Worm (Caenorhabditis elegans) whole organism, late embryonic: ENCODE data around the gene haao-1.

Experiments
- C38D4.7 ChIP-seq: fragments of 200-800 bp; sonication (Bioruptor generic); optimal IDR thresholded peaks from 2 replicates; lab custom pipeline; 2018; ENCODE audit warnings: mild to moderate bottlenecking, missing genetic modification characterization, moderate library complexity, missing compliant biosample characterization
- F13H6.1 ChIP-seq: sonication (generic microtip); optimal IDR thresholded peaks from 2 replicates; lab custom pipeline; 2016; ENCODE audit warnings: missing genetic modification characterization, missing compliant biosample characterization
- ahr-1 ChIP-seq: sonication (generic microtip); optimal IDR thresholded peaks from 2 replicates; lab custom pipeline; 2016; ENCODE audit warnings: missing genetic modification characterization, missing compliant biosample characterization
- ama-1 ChIP-seq: fragments of 150-350 bp; optimal IDR thresholded peaks from 2 replicates; lab custom pipeline; 2014
- ceh-14 ChIP-seq: sonication (generic microtip); optimal IDR thresholded peaks from 2 replicates; lab custom pipeline; 2016; ENCODE audit warnings: missing genotype, missing genetic modification characterization, missing compliant biosample characterization
- ceh-18 ChIP-seq: sonication (generic microtip); optimal IDR thresholded peaks from 2 replicates; lab custom pipeline; 2016; ENCODE audit warnings: missing genetic modification characterization, missing compliant biosample characterization
- ceh-19 ChIP-seq: fragments of 200-800 bp; sonication (Bioruptor generic); optimal IDR thresholded peaks from 2 replicates; lab custom pipeline; 2018; ENCODE audit warnings: mild to moderate bottlenecking, missing genetic modification characterization, missing compliant biosample characterization
- ceh-2 ChIP-seq: sonication (generic microtip); optimal IDR thresholded peaks from 2 replicates; lab custom pipeline; 2016; ENCODE audit warnings: missing genotype, missing genetic modification characterization, missing compliant biosample characterization
- ceh-22 ChIP-seq: sonication (generic microtip); optimal IDR thresholded peaks from 2 replicates; lab custom pipeline; 2017; ENCODE audit warnings: missing biosample characterization, missing genetic modification characterization
- ceh-30 ChIP-seq: fragments of 150-350 bp; optimal IDR thresholded peaks from 2 replicates; lab custom pipeline; 2014; ENCODE audit warnings: missing biosample characterization, missing genetic modification characterization
- ceh-31 ChIP-seq: sonication (generic microtip); optimal IDR thresholded peaks from 2 replicates; lab custom pipeline; 2016; ENCODE audit warnings: missing genetic modification characterization, missing compliant biosample characterization
- ceh-34 ChIP-seq: sonication (generic microtip); optimal IDR thresholded peaks from 2 replicates; lab custom pipeline; 2016; ENCODE audit warnings: mild to moderate bottlenecking, missing genetic modification characterization, missing compliant biosample characterization
- ceh-48 ChIP-seq: sonication (generic microtip); optimal IDR thresholded peaks from 2 replicates; lab custom pipeline; 2016; ENCODE audit warnings: missing genetic modification characterization, inconsistent platforms, missing compliant biosample characterization
- ceh-6 ChIP-seq: fragments of 200-800 bp; sonication (Bioruptor generic); optimal IDR thresholded peaks from 2 replicates; lab custom pipeline; 2018; ENCODE audit warnings: mild to moderate bottlenecking, missing genetic modification characterization, missing compliant biosample characterization
- ceh-9 ChIP-seq: sonication (generic microtip); optimal IDR thresholded peaks from 2 replicates; lab custom pipeline; 2016; ENCODE audit warnings: mild to moderate bottlenecking, missing genetic modification characterization, inconsistent platforms, missing compliant biosample characterization
- che-1 ChIP-seq: sonication (generic microtip); optimal IDR thresholded peaks from 2 replicates; lab custom pipeline; 2016; ENCODE audit warnings: mild to moderate bottlenecking, missing genetic modification characterization, missing compliant biosample characterization
- dve-1 ChIP-seq: sonication (generic microtip); optimal IDR thresholded peaks from 2 replicates; lab custom pipeline; 2017; ENCODE audit warnings: antibody characterized with exemption, mild to moderate bottlenecking, missing genetic modification characterization, missing compliant biosample characterization
- elt-2 ChIP-seq: sonication (generic microtip); optimal IDR thresholded peaks from 2 replicates; lab custom pipeline; 2016; ENCODE audit warnings: missing genetic modification reagents, missing genetic modification characterization, missing compliant biosample characterization
- elt-4 ChIP-seq: sonication (generic microtip); optimal IDR thresholded peaks from 2 replicates; lab custom pipeline; 2016; ENCODE audit warnings: missing genetic modification characterization, missing compliant biosample characterization
- ets-4 ChIP-seq: sonication (generic microtip); optimal IDR thresholded peaks from 2 replicates; lab custom pipeline; 2016; ENCODE audit warnings: missing genetic modification characterization, missing compliant biosample characterization
- eyg-1 ChIP-seq: sonication (generic microtip); optimal IDR thresholded peaks from 2 replicates; lab custom pipeline; 2016; ENCODE audit warnings: missing genotype, missing genetic modification characterization, missing compliant biosample characterization
- fax-1 ChIP-seq: sonication (generic microtip); optimal IDR thresholded peaks from 2 replicates; lab custom pipeline; 2016; ENCODE audit warnings: missing genotype, missing genetic modification characterization, missing compliant biosample characterization
- fkh-10 ChIP-seq: fragments of 150-350 bp; optimal IDR thresholded peaks from 2 replicates; lab custom pipeline; 2014; ENCODE audit warnings: missing biosample characterization, missing genetic modification reagents, missing genetic modification characterization
- fkh-6 ChIP-seq: sonication (generic microtip); optimal IDR thresholded peaks from 2 replicates; lab custom pipeline; 2016; ENCODE audit warnings: missing genetic modification characterization, missing compliant biosample characterization
- gmeb-2 ChIP-seq: sonication (generic microtip); optimal IDR thresholded peaks from 2 replicates; lab custom pipeline; 2016; ENCODE audit warnings: missing genetic modification characterization, inconsistent platforms, missing compliant biosample characterization
- hlh-13 ChIP-seq: fragments of 200-800 bp; sonication (Bioruptor generic); optimal IDR thresholded peaks from 2 replicates; lab custom pipeline; 2018; ENCODE audit warnings: mild to moderate bottlenecking, missing genetic modification characterization, missing compliant biosample characterization
- hlh-15 ChIP-seq: sonication (generic microtip); optimal IDR thresholded peaks from 2 replicates; lab custom pipeline; 2016; ENCODE audit warnings: missing genetic modification characterization, missing compliant biosample characterization
- lim-6 ChIP-seq: sonication (generic microtip); optimal IDR thresholded peaks from 2 replicates; lab custom pipeline; 2016; ENCODE audit warnings: missing genetic modification characterization, missing compliant biosample characterization
- lin-11 ChIP-seq: fragments of 200-800 bp; sonication (Bioruptor generic); optimal IDR thresholded peaks from 2 replicates; lab custom pipeline; 2018; ENCODE audit warnings: mild to moderate bottlenecking, missing genetic modification characterization, missing compliant biosample characterization
- madf-2 ChIP-seq: sonication (generic microtip); optimal IDR thresholded peaks from 2 replicates; lab custom pipeline; 2017; ENCODE audit warnings: missing genetic modification characterization, missing compliant biosample characterization
- mec-3 ChIP-seq: sonication (generic microtip); optimal IDR thresholded peaks from 2 replicates; lab custom pipeline; 2016; ENCODE audit warnings: borderline replicate concordance, missing genetic modification characterization, missing compliant biosample characterization
- nfya-1 ChIP-seq: sonication (generic microtip); optimal IDR thresholded peaks from 2 replicates; lab custom pipeline; 2017; ENCODE audit warnings: missing genetic modification characterization, mild to moderate bottlenecking, missing compliant biosample characterization, antibody characterized with exemption, moderate library complexity
- nhr-232 ChIP-seq: sonication (generic microtip); optimal IDR thresholded peaks from 2 replicates; lab custom pipeline; 2016; ENCODE audit warnings: missing genetic modification characterization, missing compliant biosample characterization
- npax-4 ChIP-seq: sonication (generic microtip); optimal IDR thresholded peaks from 2 replicates; lab custom pipeline; 2016; ENCODE audit warnings: missing genetic modification characterization, missing compliant biosample characterization
- pag-3 ChIP-seq: sonication (generic microtip); optimal IDR thresholded peaks from 2 replicates; lab custom pipeline; 2016; ENCODE audit warnings: missing compliant biosample characterization, missing genetic modification characterization, borderline replicate concordance
- pha-2 ChIP-seq: sonication (generic microtip); optimal IDR thresholded peaks from 2 replicates; lab custom pipeline; 2017; ENCODE audit warnings: mild to moderate bottlenecking, missing genetic modification characterization, missing compliant biosample characterization
- pha-4 ChIP-seq: fragments of 150-350 bp; optimal IDR thresholded peaks from 2 replicates; lab custom pipeline; 2018; ENCODE audit warnings: missing biosample characterization, missing genetic modification reagents, missing genetic modification characterization
- pqm-1 ChIP-seq: sonication (generic microtip); optimal IDR thresholded peaks from 2 replicates; lab custom pipeline; 2016; ENCODE audit warnings: missing genetic modification characterization, missing compliant biosample characterization
- ref-2 ChIP-seq: sonication (generic microtip); optimal IDR thresholded peaks from 2 replicates; lab custom pipeline; 2016; ENCODE audit warnings: missing genetic modification characterization, missing compliant biosample characterization
- rnt-1 ChIP-seq: sonication (generic microtip); optimal IDR thresholded peaks from 2 replicates; lab custom pipeline; 2016; ENCODE audit warnings: missing genetic modification characterization, missing compliant biosample characterization
- sox-4 ChIP-seq: sonication (generic microtip); optimal IDR thresholded peaks from 2 replicates; lab custom pipeline; 2017; ENCODE audit warnings: mild to moderate bottlenecking, missing genetic modification characterization, inconsistent platforms, missing compliant biosample characterization
- syd-9 ChIP-seq: sonication (generic microtip); optimal IDR thresholded peaks from 2 replicates; lab custom pipeline; 2016; ENCODE audit warnings: mild to moderate bottlenecking, missing genetic modification characterization, moderate library complexity, missing compliant biosample characterization
- tbx-7 ChIP-seq: sonication (generic microtip); optimal IDR thresholded peaks from 2 replicates; lab custom pipeline; 2016; ENCODE audit warnings: missing genotype, missing genetic modification characterization, missing compliant biosample characterization
- unc-42 ChIP-seq: sonication (generic microtip); optimal IDR thresholded peaks from 2 replicates; lab custom pipeline; 2016; ENCODE audit warnings: missing genotype, missing genetic modification characterization, missing compliant biosample characterization
- unc-55 ChIP-seq: sonication (generic microtip); optimal IDR thresholded peaks from 2 replicates; lab custom pipeline; 2017; ENCODE audit warnings: missing biosample characterization, missing genetic modification reagents, missing genetic modification characterization
- zip-5 ChIP-seq: sonication (generic microtip); optimal IDR thresholded peaks from 2 replicates; lab custom pipeline; 2016; ENCODE audit warnings: missing genetic modification characterization, missing compliant biosample characterization
- ztf-16 ChIP-seq: sonication (generic microtip); optimal IDR thresholded peaks from 2 replicates; lab custom pipeline; 2017; ENCODE audit warnings: missing genetic modification characterization, missing compliant biosample characterization

haao-1 gene

ce11 chrV:9544176-9544632 lies 39.5 kb downstream of the haao-1 start, which contains the start of gene mdf-1 (continued):
- TF ChIP-seq madf-2 (tag; lab: Kevin White, UChicago), result no peak
- TF ChIP-seq fkh-6 (tag; lab: Kevin White, UChicago), result no peak
- peak; percentile 14 for TF ChIP-seq ceh-34 (tag; lab: Kevin White, UChicago)
- no peak for TF ChIP-seq tbx-7
- TF ChIP-seq ahr-1 (tag; lab: Kevin White, UChicago), result no peak
- no peak for TF ChIP-seq eyg-1 (tag; lab: Kevin White, UChicago)
- no peak for TF ChIP-seq ceh-19 (GFP tag; lab: Kevin White, UChicago)
- no peak for TF ChIP-seq syd-9 (tag; lab: Kevin White, UChicago)
- no peak for TF ChIP-seq dve-1 (tag; lab: Kevin White, UChicago)
- TF ChIP-seq lin-11 (tag; lab: Kevin White, UChicago), result no peak
- TF ChIP-seq fkh-10, result no peak
- no peak for TF ChIP-seq ceh-22 (tag; lab: Kevin White, UChicago)
- TF ChIP-seq mec-3 (tag; lab: Kevin White, UChicago), result no peak
- no peak for TF ChIP-seq pag-3 (tag; lab: Kevin White, UChicago)
- TF ChIP-seq ceh-31 (tag; lab: Kevin White, UChicago), result peak; percentile 42
- peak; percentile 7 for TF ChIP-seq ref-2 (tag; lab: Kevin White, UChicago)
- no peak for TF ChIP-seq hlh-15 (tag; lab: Kevin White, UChicago)
- peak; percentile 50 for TF ChIP-seq elt-2
- no peak for TF ChIP-seq lim-6 (tag; lab: Kevin White, UChicago)
- TF ChIP-seq ceh-18 (tag; lab: Kevin White, UChicago), result peak; percentile 31
- TF ChIP-seq hlh-13 (GFP tag; lab: Kevin White, UChicago), result no peak
- no peak for TF ChIP-seq F13H6.1 (tag; lab: Kevin White, UChicago)
- no peak for TF ChIP-seq ceh-6
- peak; percentile 22 for TF ChIP-seq sox-4 (tag; lab: Kevin White, UChicago)
- TF ChIP-seq C38D4.7, result no peak
- no peak for TF ChIP-seq npax-4 (tag; lab: Kevin White, UChicago)
- TF ChIP-seq pqm-1, result no peak
- peak; percentile 69 for TF ChIP-seq nfya-1 (tag; lab: Kevin White, UChicago)

- no peak for TF ChIP-seq ceh-30 (tag; lab: Kevin White, UChicago)
- TF ChIP-seq ceh-2 (tag; lab: Kevin White, UChicago), result no peak
- TF ChIP-seq tbx-7, result no peak
- no peak for TF ChIP-seq ceh-14 (tag; lab: Kevin White, UChicago)
- peak; percentile 39 for TF ChIP-seq nfya-1 (tag; lab: Kevin White, UChicago)
- no peak for TF ChIP-seq ceh-9
- TF ChIP-seq fax-1 (tag; lab: Kevin White, UChicago), result no peak
- TF ChIP-seq rnt-1 (tag; lab: Kevin White, UChicago), result peak; percentile 11
- peak; percentile 6 for TF ChIP-seq dve-1 (tag; lab: Kevin White, UChicago)
- no peak for TF ChIP-seq ceh-34 (tag; lab: Kevin White, UChicago)
- TF ChIP-seq ceh-19 (GFP tag; lab: Kevin White, UChicago), result no peak
- no peak for TF ChIP-seq zip-5 (tag; lab: Kevin White, UChicago)
- TF ChIP-seq fkh-6 (tag; lab: Kevin White, UChicago), result no peak
- no peak for TF ChIP-seq nhr-232 (tag; lab: Kevin White, UChicago)
- no peak for TF ChIP-seq pha-4 (tag; lab: Kevin White, UChicago)
- TF ChIP-seq lim-6 (tag; lab: Kevin White, UChicago), result no peak
- no peak for TF ChIP-seq eyg-1 (tag; lab: Kevin White, UChicago)
- no peak for TF ChIP-seq ets-4 (tag; lab: Kevin White, UChicago)
- TF ChIP-seq che-1, result no peak
- TF ChIP-seq pha-2 (tag; lab: Kevin White, UChicago), result no peak
- TF ChIP-seq pqm-1, result no peak
- TF ChIP-seq unc-55 (GFP tag; lab: Kevin White, UChicago), result no peak
- no peak for TF ChIP-seq gmeb-2 (tag; lab: Kevin White, UChicago)
- no peak for TF ChIP-seq elt-4
- TF ChIP-seq ceh-18 (tag; lab: Kevin White, UChicago), result no peak
- TF ChIP-seq ceh-6, result no peak
- no peak for TF ChIP-seq ztf-16 (tag; lab: Kevin White, UChicago)
- no peak for TF ChIP-seq pag-3 (tag; lab: Kevin White, UChicago)
- peak; percentile 56 for TF ChIP-seq ceh-48
- TF ChIP-seq ceh-22 (tag; lab: Kevin White, UChicago), result no peak
- TF ChIP-seq ama-1 (lab: Kevin White, UChicago), result no peak
- TF ChIP-seq unc-42 (tag; lab: Kevin White, UChicago), result no peak
- peak; percentile 11 for TF ChIP-seq ceh-31 (tag; lab: Kevin White, UChicago)
Observed at ce11 chrV:9545238-9545709, 40.6 kb downstream of the haao-1 start, which contains the start of the genes his-35 and his-41. Gene his-35, minus strand, starts transcription at chrV:9545288. Gene his-41, plus strand, starts transcription at chrV:9545536.
